Worm (Caenorhabditis elegans): ENCODE results near the gene srt-65.

The srt-65 gene

DNA sequence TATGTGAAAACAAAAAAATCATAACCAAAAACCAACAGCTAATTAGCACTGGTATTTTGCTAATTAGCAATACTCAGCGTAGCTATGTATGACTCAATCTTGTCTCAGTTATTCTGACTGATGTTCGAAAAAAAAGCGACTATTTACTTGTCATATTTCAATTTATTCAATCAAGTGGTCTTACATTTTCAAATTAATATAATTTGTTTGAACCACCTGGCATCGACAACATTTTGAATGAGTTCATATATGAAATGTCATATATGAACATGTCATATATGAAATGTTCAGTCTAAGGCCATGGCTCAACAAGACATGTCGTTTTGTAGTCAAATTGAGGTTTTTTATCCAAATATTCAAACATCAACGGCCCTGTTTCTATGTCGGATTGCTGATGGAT, 7.3 kb downstream of the srt-65 start, which contains the start of gene srw-140:
Gene srw-140 (plus strand): TSS at position 301 of the 400 bp plus-strand sequence.
- TF ChIP-seq ztf-11 (tag; optimal IDR thresholded peaks at IDR 0.05): no peak
- TF ChIP-seq tbx-8 (GFP tag; optimal IDR thresholded peaks at IDR 0.05): no peak
- no peak for TF ChIP-seq hlh-1 (tag; optimal IDR thresholded peaks at IDR 0.05)
- no peak for TF ChIP-seq flh-1 (GFP tag; optimal IDR thresholded peaks at IDR 0.05)
- no peak for TF ChIP-seq cnd-1 (tag; optimal IDR thresholded peaks at IDR 0.05)

DNA sequence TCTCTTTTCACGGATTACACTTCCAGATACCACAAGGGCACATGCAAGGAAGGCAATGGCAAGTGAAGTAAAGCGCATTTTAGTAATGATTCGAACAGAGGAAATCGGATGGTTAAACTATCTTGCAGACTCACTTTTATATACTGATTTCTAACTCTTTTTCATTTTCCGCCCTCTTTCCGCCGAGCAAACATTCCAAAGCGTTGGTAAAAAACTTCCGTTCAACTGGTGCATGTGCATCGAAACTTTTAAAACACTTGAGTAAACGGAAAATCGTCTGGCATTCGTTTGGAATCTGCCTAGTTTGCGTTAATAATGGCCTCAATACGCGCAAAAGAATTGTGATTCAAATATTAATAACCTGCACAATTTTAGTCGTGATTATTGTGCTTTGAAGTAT, 8.1 kb downstream of the srt-65 start, which contains the start of gene abu-7:
Gene abu-7 (minus strand): TSS at position 101 of the 400 bp plus-strand sequence.
- TF ChIP-seq ham-2 (GFP tag; optimal IDR thresholded peaks at IDR 0.05): no peak
- no peak for TF ChIP-seq ces-1 (GFP tag; optimal IDR thresholded peaks at IDR 0.05)
- TF ChIP-seq sptf-1 (tag; optimal IDR thresholded peaks at IDR 0.05): no peak
- TF ChIP-seq lin-32 (GFP tag; optimal IDR thresholded peaks at IDR 0.05): no peak
- no peak for TF ChIP-seq elt-1 (tag; optimal IDR thresholded peaks at IDR 0.05; ENCODE audit: borderline replicate concordance, insufficient read depth)

DNA sequence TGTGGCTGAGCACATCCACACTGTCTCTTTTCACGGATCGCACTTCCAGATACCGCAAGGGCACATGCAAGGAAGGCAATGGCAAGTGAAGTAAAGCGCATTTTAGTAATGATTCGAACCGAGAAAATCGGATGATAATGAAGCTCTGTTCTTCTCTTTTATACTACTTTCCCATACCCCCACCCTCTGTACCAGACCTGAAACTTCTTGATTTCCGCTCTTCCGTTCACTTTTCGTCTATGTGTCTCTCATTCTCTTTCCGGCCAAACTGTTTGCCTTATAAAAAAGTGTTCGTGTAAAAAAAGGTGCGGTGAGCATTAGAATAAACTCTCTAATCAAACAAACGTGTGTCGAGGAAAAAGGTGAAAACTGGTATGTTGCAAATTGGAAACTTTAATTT, 10.9 kb downstream of the srt-65 start, which contains the start of gene abu-6:
Gene abu-6 (minus strand): TSS at position 101 of the 400 bp plus-strand sequence.
- TF ChIP-seq lin-13 (tag; optimal IDR thresholded peaks at IDR 0.05) (no peak), blmp-1 (tag; optimal IDR thresholded peaks at IDR 0.05) (no peak), sem-2 (GFP tag; optimal IDR thresholded peaks at IDR 0.05) (no peak), unc-39 (tag; optimal IDR thresholded peaks at IDR 0.05) (no peak), M03D4.4 (tag; optimal IDR thresholded peaks at IDR 0.05) (no peak), tbx-8 (GFP tag; optimal IDR thresholded peaks at IDR 0.05) (no peak), ceh-39 (tag; optimal IDR thresholded peaks at IDR 0.05) (no peak)

DNA sequence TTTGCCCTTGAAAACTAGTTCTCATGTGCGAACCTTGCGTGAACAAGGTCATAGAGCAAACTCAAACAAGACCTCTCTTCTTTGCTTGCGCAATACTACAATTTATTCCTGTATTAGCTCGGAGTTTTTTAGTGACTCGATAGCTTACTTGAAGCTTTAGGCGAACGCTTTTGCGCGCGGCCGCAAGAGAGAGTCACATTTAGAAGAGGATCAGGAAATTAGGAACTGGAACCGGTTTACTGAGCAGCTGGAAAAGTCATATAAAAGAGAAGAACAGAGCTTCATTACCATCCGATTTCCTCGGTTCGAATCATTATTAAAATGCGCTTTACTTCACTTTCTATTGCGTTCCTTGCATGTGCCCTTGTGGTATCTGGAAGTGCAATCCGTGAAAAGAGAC, 14.4 kb downstream of the srt-65 start, which contains the start of gene abu-15:
Gene abu-15 (plus strand): TSS at position 301 of the 400 bp plus-strand sequence.
- TF ChIP-seq hlh-1 (tag; optimal IDR thresholded peaks at IDR 0.05) (no peak), ham-2 (GFP tag; optimal IDR thresholded peaks at IDR 0.05) (no peak), lsy-2 (tag; optimal IDR thresholded peaks at IDR 0.05) (no peak), mab-5 (tag; optimal IDR thresholded peaks at IDR 0.05) (no peak), nhr-12 (tag; optimal IDR thresholded peaks at IDR 0.05) (no peak), pha-4 (tag; optimal IDR thresholded peaks at IDR 0.05) (no peak), ceh-39 (tag; optimal IDR thresholded peaks at IDR 0.05) (no peak), zip-8 (tag; optimal IDR thresholded peaks at IDR 0.05) (no peak), tbx-8 (GFP tag; optimal IDR thresholded peaks at IDR 0.05) (no peak), sem-2 (GFP tag; optimal IDR thresholded peaks at IDR 0.05) (no peak), nhr-28 (tag; optimal IDR thresholded peaks at IDR 0.05) (no peak), snpc-4 (tag; optimal IDR thresholded peaks at IDR 0.05) (no peak), blmp-1 (tag; optimal IDR thresholded peaks at IDR 0.05) (no peak), elt-1 (tag; optimal IDR thresholded peaks at IDR 0.05; ENCODE audit: borderline replicate concordance, insufficient read depth) (no peak), unc-62 (GFP tag; optimal IDR thresholded peaks at IDR 0.05) (no peak), elt-3 (tag; optimal IDR thresholded peaks at IDR 0.05) (no peak), ztf-11 (tag; optimal IDR thresholded peaks at IDR 0.05) (no peak), unc-39 (tag; optimal IDR thresholded peaks at IDR 0.05) (no peak)

DNA sequence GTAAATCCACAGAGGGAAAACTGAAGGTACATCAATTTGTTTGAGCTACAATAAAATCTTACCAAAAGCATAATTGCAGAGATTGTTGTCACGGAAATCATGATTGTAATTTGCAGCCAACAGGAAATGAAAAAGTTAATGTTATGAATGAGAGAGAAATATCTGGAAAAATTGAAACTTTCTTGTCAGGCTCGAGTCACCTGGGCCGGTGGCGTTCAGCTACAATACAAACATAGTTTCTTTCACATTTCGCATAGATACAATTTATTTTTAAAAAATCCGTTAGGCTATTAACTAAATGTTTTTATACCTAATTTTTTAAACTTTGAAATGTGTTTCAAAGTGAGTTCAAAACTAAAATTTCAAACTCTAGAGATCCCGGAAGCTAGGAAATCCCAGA, 15.1 kb downstream of the srt-65 start, which contains the start of gene srx-39:
Gene srx-39 (minus strand): TSS at position 101 of the 400 bp plus-strand sequence.
- TF ChIP-seq unc-120 (tag; optimal IDR thresholded peaks at IDR 0.05; ENCODE audit: poor library complexity, severe bottlenecking): no peak
- TF ChIP-seq lin-32 (GFP tag; optimal IDR thresholded peaks at IDR 0.05): no peak

DNA sequence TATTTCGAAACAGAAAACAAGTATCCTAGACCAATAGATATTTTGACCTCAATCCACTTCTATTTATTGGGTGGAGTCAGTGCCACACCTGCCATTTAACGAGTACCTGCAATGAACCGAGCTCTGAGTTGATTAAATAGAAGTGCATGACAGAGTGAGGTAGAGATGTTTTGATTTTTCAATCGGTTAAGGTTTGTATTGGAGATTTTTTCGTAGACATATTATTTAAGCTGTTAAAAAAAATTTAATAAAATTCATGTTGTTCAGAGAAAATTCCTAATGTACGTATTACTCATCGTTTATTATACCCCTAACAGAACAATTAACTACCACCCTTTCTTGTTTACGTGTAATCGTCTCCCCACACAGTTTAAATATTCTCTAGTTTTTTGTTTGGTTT, 17.2 kb downstream of the srt-65 start, which contains the start of gene srx-38:
Gene srx-38 (minus strand): TSS at position 101 of the 400 bp plus-strand sequence.
- no peak for TF ChIP-seq unc-120 (tag; optimal IDR thresholded peaks at IDR 0.05; ENCODE audit: poor library complexity, severe bottlenecking)
- no peak for TF ChIP-seq hlh-1 (tag; optimal IDR thresholded peaks at IDR 0.05)
- no peak for TF ChIP-seq ces-1 (GFP tag; optimal IDR thresholded peaks at IDR 0.05)
- TF ChIP-seq tbx-8 (GFP tag; optimal IDR thresholded peaks at IDR 0.05): no peak
- TF ChIP-seq blmp-1 (tag; optimal IDR thresholded peaks at IDR 0.05): no peak
- no peak for TF ChIP-seq ceh-39 (tag; optimal IDR thresholded peaks at IDR 0.05)

DNA sequence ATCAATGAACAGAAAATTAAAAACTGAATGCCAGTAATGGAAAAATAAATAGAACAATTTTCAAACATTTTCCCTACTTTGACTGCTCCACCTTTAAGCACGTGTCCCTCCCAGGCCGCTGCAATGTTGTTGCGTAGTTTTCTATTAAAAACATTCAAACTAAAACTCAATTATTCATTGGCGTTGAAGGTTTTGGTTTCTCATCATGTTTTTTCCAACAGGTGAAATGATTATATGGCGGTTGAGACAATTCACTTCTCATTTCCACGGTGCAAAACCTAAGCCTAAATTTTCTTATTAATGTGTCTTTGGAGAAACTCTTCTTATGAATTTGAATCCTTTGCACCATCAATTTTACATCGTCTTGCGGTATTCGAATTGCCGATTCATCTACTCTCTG, 21.9 kb downstream of the srt-65 start, which contains the start of gene srh-130:
Gene srh-130 (plus strand): TSS at position 301 of the 400 bp plus-strand sequence.
- no peak for TF ChIP-seq nhr-28 (tag; optimal IDR thresholded peaks at IDR 0.05)
- TF ChIP-seq drap-1 (GFP tag; optimal IDR thresholded peaks at IDR 0.05): no peak
- TF ChIP-seq elt-1 (tag; optimal IDR thresholded peaks at IDR 0.05; ENCODE audit: borderline replicate concordance, insufficient read depth): no peak
- no peak for TF ChIP-seq sptf-1 (tag; optimal IDR thresholded peaks at IDR 0.05)
- no peak for TF ChIP-seq snpc-4 (tag; optimal IDR thresholded peaks at IDR 0.05)
- no peak for TF ChIP-seq ceh-39 (tag; optimal IDR thresholded peaks at IDR 0.05)
- no peak for TF ChIP-seq blmp-1 (tag; optimal IDR thresholded peaks at IDR 0.05)
- no peak for TF ChIP-seq nhr-76 (tag; optimal IDR thresholded peaks at IDR 0.05)
- no peak for TF ChIP-seq zip-8 (tag; optimal IDR thresholded peaks at IDR 0.05)
